Worm (Caenorhabditis elegans) whole organism, L4/young adult: ENCODE measurements around the gene srh-87.

ENCODE experiments used
- W03F9.2 ChIP-seq: fragments of 150-350 bp; optimal IDR thresholded peaks from 2 replicates; lab custom pipeline; 2014; ENCODE audit warnings: missing biosample characterization, missing genetic modification characterization
- dao-5 ChIP-seq: sonication (generic microtip); optimal IDR thresholded peaks from 2 replicates; lab custom pipeline; 2016; ENCODE audit warnings: missing genotype, missing genetic modification characterization, moderate library complexity, missing compliant biosample characterization

DNA sequence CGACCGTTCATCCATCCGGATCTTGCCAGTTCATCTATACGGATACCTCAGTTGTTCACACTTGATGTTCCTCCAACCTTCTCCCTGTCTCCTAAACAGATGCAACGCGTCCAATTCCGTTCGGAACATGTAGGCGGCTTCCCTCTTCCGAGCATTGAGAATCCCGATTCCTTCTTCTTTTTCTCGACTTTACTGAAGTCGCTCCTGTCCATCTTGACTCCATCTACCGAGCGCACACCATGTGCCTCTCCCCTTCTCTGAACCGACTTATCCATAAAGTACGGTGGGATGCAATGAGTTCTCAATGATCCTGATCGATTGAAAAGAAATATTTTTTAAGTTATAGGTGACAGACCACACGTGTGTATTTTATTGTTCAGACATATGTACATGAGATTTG lies 46.6 kb upstream of the srh-87 start:
- no peak for TF ChIP-seq W03F9.2 (tag; lab: Kevin White, UChicago)
- TF ChIP-seq dao-5, result no peak
